Worm (Caenorhabditis elegans) whole organism, young adult: ENCODE results near the gene col-180.

Source experiments
- F49E8.2 ChIP-seq: sonication (generic microtip); optimal IDR thresholded peaks from 3 replicates; lab custom pipeline; 2017; ENCODE audit warnings: missing genetic modification characterization, mild to moderate bottlenecking, missing compliant biosample characterization, antibody characterized with exemption, moderate library complexity; ENCODE audit not compliant: insufficient read depth
- hmg-1.2 ChIP-seq: fragments of 200-800 bp; sonication (Bioruptor generic); IDR thresholded peaks from 2 replicates; pipeline ENCODE4 v1.3.6; 2022; ENCODE audit warnings: missing genetic modification reagents, missing genetic modification characterization, missing compliant biosample characterization
- lin-35 ChIP-seq, 3 experiments: fragments of 150-350 bp in 2 of 3; sonication (generic microtip) in 1 of 3; optimal IDR thresholded peaks; 2 replicates each; lab custom pipeline; 2014 to 2018; ENCODE audit warnings: missing biosample characterization in 3 of 3, missing genetic modification characterization in 3 of 3, missing genetic modification reagents in 3 of 3
- pha-4 ChIP-seq: fragments of 150-350 bp; sonication (generic microtip); optimal IDR thresholded peaks from 2 replicates; lab custom pipeline; 2014; ENCODE audit warnings: missing biosample characterization, missing genetic modification reagents, missing genetic modification characterization
- sea-2 ChIP-seq: fragments of 200-800 bp; sonication (Bioruptor generic); IDR thresholded peaks from 2 replicates; pipeline ENCODE4 v1.3.6; 2022; ENCODE audit warnings: missing genetic modification characterization, missing compliant biosample characterization

DNA sequence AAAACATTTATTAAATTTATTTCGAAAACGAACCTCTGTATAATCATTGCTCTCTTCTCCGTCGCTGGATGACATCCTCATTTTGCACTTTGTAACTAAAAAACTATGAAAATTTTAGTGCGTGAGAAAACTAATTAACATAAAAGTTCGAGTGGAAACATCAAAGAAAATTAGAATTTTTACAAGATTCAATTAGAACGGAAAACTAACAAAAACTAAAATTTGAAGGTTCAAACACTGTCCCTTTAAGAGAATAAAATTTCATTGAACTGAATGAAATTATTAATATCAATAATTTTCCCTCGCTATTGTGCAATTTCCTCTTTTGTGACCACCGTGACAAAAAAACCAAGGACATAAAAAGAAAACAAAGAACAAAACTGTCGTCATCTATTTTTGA is 25.0 kb upstream of the col-180 start, which contains the start of gene D1053.3:
- TF ChIP-seq sea-2: no peak
- no peak for TF ChIP-seq lin-35 (GFP tag; optimal IDR thresholded peaks at IDR 0.05; lab: Kevin White, UChicago)
- TF ChIP-seq pha-4 (tag; lab: Kevin White, UChicago): no peak
- no peak for TF ChIP-seq hmg-1.2 (GFP tag; lab: Robert Waterston, UW)
- no peak for TF ChIP-seq F49E8.2
